Fruit fly (Drosophila melanogaster): Measurements from ENCODE around the gene Marf.

Gene Marf

DNA sequence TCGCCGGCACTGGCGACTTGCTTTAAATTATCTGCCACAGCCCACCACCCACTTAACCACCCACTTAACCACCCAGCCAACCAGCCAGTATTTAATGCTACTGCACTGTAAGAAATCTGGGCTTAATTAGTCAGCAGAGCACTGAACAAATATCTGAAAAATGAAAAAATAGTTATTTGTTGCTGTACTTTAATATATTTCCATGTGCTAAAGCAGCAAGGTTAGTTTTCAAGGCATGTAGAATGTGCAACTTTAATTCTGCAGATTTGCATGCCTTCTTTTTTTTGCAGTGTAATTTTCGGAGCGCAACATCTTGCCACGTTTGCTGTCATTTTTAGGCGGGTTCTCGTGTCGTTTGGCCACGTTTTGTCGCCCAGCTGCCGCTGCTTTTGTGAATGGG, 9.9 kb downstream of the Marf start (continued):
- TF ChIP-seq Sry-δ (GFP tag; optimal IDR thresholded peaks at IDR 0.05), result no peak
- TF ChIP-seq CG7839 (tag; optimal IDR thresholded peaks at IDR 0.05), result peak; percentile 68
- peak; percentile 22 for TF ChIP-seq CG18262 (tag; optimal IDR thresholded peaks at IDR 0.05)
- TF ChIP-seq jing (GFP tag; optimal IDR thresholded peaks at IDR 0.05), result no peak
- TF ChIP-seq Dbx (GFP tag; IDR thresholded peaks at IDR 0.05), result peak; percentile 40; the same call in 1 of the 3 replicates

DNA sequence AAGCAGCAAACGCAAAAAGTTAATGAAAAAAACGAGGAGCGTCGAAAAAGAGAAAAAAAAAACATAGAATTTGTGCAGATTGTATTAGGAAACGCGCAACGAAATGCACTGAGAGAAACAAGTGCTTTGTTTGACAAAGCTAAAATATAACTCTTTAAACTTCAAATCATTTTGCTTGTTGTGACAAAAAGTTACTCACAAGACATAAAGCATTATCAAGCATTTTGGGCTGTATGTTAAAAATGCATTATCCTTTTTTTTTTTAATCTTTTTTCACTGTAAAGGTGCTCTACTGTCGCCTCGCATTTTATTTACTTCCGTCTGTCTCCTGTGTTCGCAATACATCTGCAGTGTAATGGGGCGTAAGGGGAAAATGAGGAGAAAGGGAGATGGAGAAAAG, 11.0 kb downstream of the Marf start:
- TF ChIP-seq prd (optimal IDR thresholded peaks at IDR 0.05) (no peak), prd (GFP tag; IDR thresholded peaks at IDR 0.05) (0 out of 3 replicates have a peak, but pooled peaks have one; percentile 8), Rfx (GFP tag; IDR thresholded peaks at IDR 0.05) (no peak), ind (GFP tag; optimal IDR thresholded peaks at IDR 0.05) (peak; percentile 31), Fer2 (tag; optimal IDR thresholded peaks at IDR 0.05) (no peak), CG10147 (GFP tag; optimal IDR thresholded peaks at IDR 0.05) (no peak), CG12104 (GFP tag; optimal IDR thresholded peaks at IDR 0.05) (no peak), CTCF (GFP tag; optimal IDR thresholded peaks at IDR 0.05) (no peak), gem (tag; optimal IDR thresholded peaks at IDR 0.05) (peak; percentile 54), ham (GFP tag; IDR thresholded peaks at IDR 0.05) (no peak), abd-A (tag; optimal IDR thresholded peaks at IDR 0.05) (no peak), Oli (tag; optimal IDR thresholded peaks at IDR 0.05) (peak; percentile 26), pnt (GFP tag; optimal IDR thresholded peaks at IDR 0.05) (no peak), CG6683 (GFP tag; optimal IDR thresholded peaks at IDR 0.05) (no peak), CG4820 (GFP tag; optimal IDR thresholded peaks at IDR 0.05) (no peak), CG11723 (GFP tag; optimal IDR thresholded peaks at IDR 0.05) (no peak), zen (tag; optimal IDR thresholded peaks at IDR 0.05) (no peak), pfk (GFP tag; optimal IDR thresholded peaks at IDR 0.05) (no peak), CG31224 (GFP tag; IDR thresholded peaks at IDR 0.05) (no peak), Dref (GFP tag; IDR thresholded peaks at IDR 0.05) (no peak), CG9876 (GFP tag; optimal IDR thresholded peaks at IDR 0.05) (no peak), CG3838 (GFP tag; optimal IDR thresholded peaks at IDR 0.05) (no peak), CG7839 (tag; optimal IDR thresholded peaks at IDR 0.05) (peak; percentile 48), HLHmδ (GFP tag; optimal IDR thresholded peaks at IDR 0.05) (no peak), Meics (GFP tag; optimal IDR thresholded peaks at IDR 0.05) (peak; percentile 37), Drgx (GFP tag; IDR thresholded peaks at IDR 0.05) (no peak), lab (GFP tag; optimal IDR thresholded peaks at IDR 0.05) (peak; percentile 49), CG30403 (GFP tag; optimal IDR thresholded peaks at IDR 0.05) (peak; percentile 15), CG7963 (GFP tag; IDR thresholded peaks at IDR 0.05; ENCODE audit: partially characterized antibody) (no peak), onecut (GFP tag; IDR thresholded peaks at IDR 0.05) (no peak), Med (GFP tag) (peak; percentile 84), bsh (GFP tag; optimal IDR thresholded peaks at IDR 0.05) (peak in 1 of 2 experiments; percentile 5), Fer3 (tag; optimal IDR thresholded peaks at IDR 0.05) (peak; percentile 3), CG17361 (GFP tag; IDR thresholded peaks at IDR 0.05) (no peak), Hmr (GFP tag; optimal IDR thresholded peaks at IDR 0.05) (peak; percentile 45), slbo (GFP tag; IDR thresholded peaks at IDR 0.05) (peak; percentile 52), vnd (GFP tag; IDR thresholded peaks at IDR 0.05; ENCODE audit: partially characterized antibody) (no peak), Sry-β (GFP tag; optimal IDR thresholded peaks at IDR 0.05) (no peak), mam (GFP tag; optimal IDR thresholded peaks at IDR 0.05) (peak; percentile 27), CG3847 (GFP tag; IDR thresholded peaks at IDR 0.05) (no peak), CG11504 (tag; optimal IDR thresholded peaks at IDR 0.05) (peak; percentile 50), Trl (optimal IDR thresholded peaks at IDR 0.05) (no peak), Trl (GFP tag; optimal IDR thresholded peaks at IDR 0.05) (no peak), CG3281 (GFP tag; optimal IDR thresholded peaks at IDR 0.05) (peak; percentile 12), lilli (GFP tag; optimal IDR thresholded peaks at IDR 0.05) (peak; percentile 21), Tbp (GFP tag; optimal IDR thresholded peaks at IDR 0.05) (no peak), CG15601 (tag; optimal IDR thresholded peaks at IDR 0.05) (no peak)

All from whole organism, embryonic.